Fruit fly (Drosophila melanogaster): Measurements from ENCODE around the gene CG16700.

Gene CG16700

dm6 chrX:17125017-17125821 is 33.6 kb downstream of the CG16700 start (continued):
- TF ChIP-seq salm (tag; optimal IDR thresholded peaks at IDR 0.05) (peak; percentile 25), lola (GFP tag; optimal IDR thresholded peaks at IDR 0.05) (peak in 1 of 3 experiments; percentile 61), knrl (GFP tag; IDR thresholded peaks at IDR 0.05; ENCODE audit: partially characterized antibody) (peak; percentile 87; the same call in 2 of the 3 replicates), CG9797 (GFP tag; optimal IDR thresholded peaks at IDR 0.05) (peak; percentile 18), CG9727 (GFP tag; optimal IDR thresholded peaks at IDR 0.05) (peak; percentile 45), row (GFP tag; IDR thresholded peaks at IDR 0.05) (peak; percentile 95), HHEX (GFP tag; optimal IDR thresholded peaks at IDR 0.05) (peak; percentile 72), CG12769 (tag; optimal IDR thresholded peaks at IDR 0.05) (peak; percentile 54), pros (GFP tag; optimal IDR thresholded peaks at IDR 0.05) (peak; percentile 22), ci (GFP tag; IDR thresholded peaks at IDR 0.05) (peak; percentile 73), MBD-R2 (GFP tag; IDR thresholded peaks at IDR 0.05) (0 out of 2 replicates have a peak, but pooled peaks have one; percentile 7), CG6689 (GFP tag; IDR thresholded peaks at IDR 0.05) (peak; percentile 68), Dip3 (GFP tag; optimal IDR thresholded peaks at IDR 0.05) (peak; percentile 13), CG32772 (GFP tag; IDR thresholded peaks at IDR 0.05) (peak; percentile 62), Sry-δ (GFP tag; optimal IDR thresholded peaks at IDR 0.05) (peak; percentile 87), CG11247 (GFP tag; IDR thresholded peaks at IDR 0.05) (peak; percentile 53), wor (GFP tag; IDR thresholded peaks at IDR 0.05) (peak; percentile 46), CG8281 (tag; optimal IDR thresholded peaks at IDR 0.05) (no peak), NC2β (GFP tag; optimal IDR thresholded peaks at IDR 0.05) (no peak), Vsx1 (GFP tag; optimal IDR thresholded peaks at IDR 0.05) (peak; percentile 6), dmrt99B (tag; optimal IDR thresholded peaks at IDR 0.05) (peak; percentile 85), CG15011 (GFP tag; optimal IDR thresholded peaks at IDR 0.05) (peak; percentile 27), CG31441 (GFP tag; IDR thresholded peaks at IDR 0.05) (peak; percentile 80), fd3F (GFP tag; optimal IDR thresholded peaks at IDR 0.05) (peak; percentile 83), B-H1 (GFP tag; IDR thresholded peaks at IDR 0.05) (peak; percentile 53; the same call in 2 of the 3 replicates), CG17359 (tag; optimal IDR thresholded peaks at IDR 0.05) (peak; percentile 71), lbe (GFP tag; optimal IDR thresholded peaks at IDR 0.05) (no peak), CG4617 (GFP tag; optimal IDR thresholded peaks at IDR 0.05; ENCODE audit: borderline replicate concordance) (no peak), NfI (GFP tag; optimal IDR thresholded peaks at IDR 0.05) (peak; percentile 56), eve (GFP tag; optimal IDR thresholded peaks at IDR 0.05) (peak in 1 of 2 experiments; percentile 63), CG1602 (GFP tag; optimal IDR thresholded peaks at IDR 0.05) (peak; percentile 33), CG13894 (tag; optimal IDR thresholded peaks at IDR 0.05) (peak; percentile 62), nau (GFP tag; optimal IDR thresholded peaks at IDR 0.05) (peak; percentile 18), CG9437 (GFP tag; optimal IDR thresholded peaks at IDR 0.05) (peak; percentile 13), CG14860 (GFP tag; IDR thresholded peaks at IDR 0.05; ENCODE audit: partially characterized antibody) (peak; percentile 87), sob (GFP tag; IDR thresholded peaks at IDR 0.05) (peak; percentile 63), pan (optimal IDR thresholded peaks at IDR 0.05) (no peak), pan (GFP tag; optimal IDR thresholded peaks at IDR 0.05 in 1 of 2, IDR thresholded peaks at IDR 0.05 in 1 of 2) (peak in 1 of 2 experiments; percentile 81), kni (GFP tag; optimal IDR thresholded peaks at IDR 0.05) (peak; percentile 69), MTF-1 (GFP tag; optimal IDR thresholded peaks at IDR 0.05; ENCODE audit: borderline replicate concordance) (peak; percentile 34), CG14965 (GFP tag; optimal IDR thresholded peaks at IDR 0.05; ENCODE audit: borderline replicate concordance) (no peak), vvl (GFP tag; IDR thresholded peaks at IDR 0.05) (peak; percentile 77), CG10147 (GFP tag; optimal IDR thresholded peaks at IDR 0.05) (peak; percentile 72), grau (tag; optimal IDR thresholded peaks at IDR 0.05) (peak; percentile 68), CG14710 (tag; optimal IDR thresholded peaks at IDR 0.05) (peak; percentile 30), Nf-YC (tag; optimal IDR thresholded peaks at IDR 0.05) (peak; percentile 57), Six4 (GFP tag; optimal IDR thresholded peaks at IDR 0.05) (peak; percentile 4), CG11093 (GFP tag; IDR thresholded peaks at IDR 0.05) (peak; percentile 52; the same call in 1 of the 3 replicates)
